Fruit fly (Drosophila melanogaster) whole organism, embryonic: ENCODE measurements around the gene v.

Source experiments
- Atf6 ChIP-seq: fragments of 200-800 bp; sonication (Bioruptor generic); IDR thresholded peaks from 2 replicates; pipeline ENCODE4 v1.3.6; 2022; ENCODE audit warnings: missing biosample characterization, missing genetic modification characterization
- B-H2 ChIP-seq: fragments of 200-800 bp; sonication (Bioruptor generic); optimal IDR thresholded peaks from 2 replicates; lab custom pipeline; 2018; ENCODE audit warnings: missing biosample characterization, mild to moderate bottlenecking, missing genetic modification characterization
- Bdp1 ChIP-seq: fragments of 200-800 bp; sonication (Bioruptor generic); optimal IDR thresholded peaks from 3 replicates; lab custom pipeline; 2016; ENCODE audit warnings: missing biosample characterization, missing genetic modification characterization
- CG12071 ChIP-seq: fragments of 200-800 bp; sonication (Bioruptor generic); optimal IDR thresholded peaks from 3 replicates; lab custom pipeline; 2018; ENCODE audit warnings: missing biosample characterization, mild to moderate bottlenecking, missing genetic modification characterization
- CG12155 ChIP-seq: fragments of 200-800 bp; sonication (Bioruptor generic); optimal IDR thresholded peaks from 3 replicates; lab custom pipeline; 2016; ENCODE audit warnings: missing biosample characterization, missing genetic modification characterization
- CG13287 ChIP-seq: fragments of 200-800 bp; sonication (Bioruptor generic); IDR thresholded peaks from 2 replicates; pipeline ENCODE4 v1.3.6; 2022; ENCODE audit warnings: missing biosample characterization, missing genetic modification characterization; ENCODE audit not compliant: partially characterized antibody
- CG13296 ChIP-seq: fragments of 200-800 bp; sonication (Bioruptor generic); optimal IDR thresholded peaks from 3 replicates; lab custom pipeline; 2018; ENCODE audit warnings: missing biosample characterization, mild to moderate bottlenecking, missing genetic modification characterization
- CG13424 ChIP-seq: fragments of 200-800 bp; sonication (Bioruptor generic); optimal IDR thresholded peaks from 2 replicates; lab custom pipeline; 2019; ENCODE audit warnings: missing biosample characterization, mild to moderate bottlenecking, missing genetic modification characterization, moderate library complexity
- CG15011 ChIP-seq: fragments of 200-800 bp; sonication (Bioruptor generic); optimal IDR thresholded peaks from 3 replicates; lab custom pipeline; 2018; ENCODE audit warnings: missing biosample characterization, mild to moderate bottlenecking, missing genetic modification characterization
- CG15696 ChIP-seq: fragments of 200-800 bp; sonication (Bioruptor generic); optimal IDR thresholded peaks from 2 replicates; lab custom pipeline; 2019; ENCODE audit warnings: missing biosample characterization, mild to moderate bottlenecking, missing genetic modification characterization, moderate library complexity
- CG2202 ChIP-seq: fragments of 200-800 bp; sonication (Bioruptor generic); optimal IDR thresholded peaks from 2 replicates; lab custom pipeline; 2018; ENCODE audit warnings: missing biosample characterization, mild to moderate bottlenecking, missing genetic modification characterization
- CG32772 ChIP-seq: fragments of 200-800 bp; sonication (Bioruptor generic); IDR thresholded peaks from 2 replicates; pipeline ENCODE4 v1.3.6; 2022; ENCODE audit warnings: missing biosample characterization, missing genetic modification characterization
- CG33213 ChIP-seq: fragments of 200-800 bp; sonication (Bioruptor generic); optimal IDR thresholded peaks from 3 replicates; lab custom pipeline; 2016; ENCODE audit warnings: missing biosample characterization, missing genetic modification characterization
- CG42726 ChIP-seq: fragments of 200-800 bp; sonication (Bioruptor generic); IDR thresholded peaks from 2 replicates; pipeline ENCODE4 v1.3.6; 2022; ENCODE audit warnings: missing biosample characterization, missing genetic modification characterization; ENCODE audit not compliant: partially characterized antibody
- CG4820 ChIP-seq: fragments of 200-800 bp; sonication (Bioruptor generic); optimal IDR thresholded peaks from 3 replicates; lab custom pipeline; 2016; ENCODE audit warnings: missing biosample characterization, missing genetic modification characterization
- CG6175 ChIP-seq: fragments of 200-800 bp; sonication (Bioruptor generic); IDR thresholded peaks from 3 replicates; pipeline ENCODE4 v1.3.6; 2022; ENCODE audit warnings: missing biosample characterization, missing genetic modification characterization
- CG6813 ChIP-seq: fragments of 200-800 bp; sonication (Bioruptor generic); optimal IDR thresholded peaks from 2 replicates; lab custom pipeline; 2017; ENCODE audit warnings: missing biosample characterization, missing genetic modification characterization, mild to moderate bottlenecking, moderate library complexity, missing genetic modification reagents
- CG7839 ChIP-seq: fragments of 200-800 bp; sonication (Bioruptor generic); optimal IDR thresholded peaks from 3 replicates; lab custom pipeline; 2018; ENCODE audit warnings: missing biosample characterization, mild to moderate bottlenecking, missing genetic modification characterization, moderate library complexity
- CG8089 ChIP-seq: fragments of 200-800 bp; sonication (Bioruptor generic); optimal IDR thresholded peaks from 3 replicates; lab custom pipeline; 2016; ENCODE audit warnings: missing biosample characterization, missing genetic modification characterization
- CG8924 ChIP-seq: fragments of 200-800 bp; optimal IDR thresholded peaks from 3 replicates; lab custom pipeline; 2019; ENCODE audit warnings: missing biosample characterization, mild to moderate bottlenecking, missing genetic modification characterization, moderate library complexity
- CG9215 ChIP-seq: fragments of 200-800 bp; sonication (Bioruptor generic); IDR thresholded peaks from 2 replicates; pipeline ENCODE4 v1.3.6; 2022; ENCODE audit warnings: missing biosample characterization, missing genetic modification characterization
- CG9817 ChIP-seq: fragments of 200-800 bp; sonication (Bioruptor generic); optimal IDR thresholded peaks from 2 replicates; lab custom pipeline; 2018; ENCODE audit warnings: missing biosample characterization, mild to moderate bottlenecking, missing genetic modification characterization, moderate library complexity
- CG9932 ChIP-seq: fragments of 200-800 bp; sonication (Bioruptor generic); IDR thresholded peaks from 2 replicates; pipeline ENCODE4 v1.3.6; 2022; ENCODE audit warnings: missing biosample characterization, missing genetic modification characterization
- D ChIP-seq, 2 experiments: fragments of 200-800 bp in 1 of 2; fragments of >200 bp in 1 of 2; sonication (Bioruptor generic) in 1 of 2; optimal IDR thresholded peaks; 2 replicates in 1 of 2; 3 replicates in 1 of 2; lab custom pipeline; 2017; ENCODE audit warnings: mild to moderate bottlenecking in 1 of 2, missing biosample characterization in 1 of 2, missing genetic modification characterization in 1 of 2, missing genetic modification reagents in 1 of 2
- Drgx ChIP-seq: fragments of 200-800 bp; sonication (Bioruptor generic); IDR thresholded peaks from 2 replicates; pipeline ENCODE4 v1.3.6; 2022; ENCODE audit warnings: missing biosample characterization, missing genetic modification characterization
- Ets65A ChIP-seq: fragments of 200-800 bp; sonication (Bioruptor generic); peaks from one replicate; lab custom pipeline; 2016; ENCODE audit warnings: missing biosample characterization, missing genetic modification characterization
- Fer3 ChIP-seq: fragments of 200-800 bp; sonication (Bioruptor generic); optimal IDR thresholded peaks from 2 replicates; lab custom pipeline; 2018; ENCODE audit warnings: missing biosample characterization, mild to moderate bottlenecking, missing genetic modification characterization, moderate library complexity
- HmgD ChIP-seq: fragments of 200-800 bp; sonication (Bioruptor generic); optimal IDR thresholded peaks from 3 replicates; lab custom pipeline; 2016; ENCODE audit warnings: missing biosample characterization, missing genetic modification characterization
- NFAT ChIP-seq: fragments of 200-800 bp; sonication (Bioruptor generic); IDR thresholded peaks from 2 replicates; pipeline ENCODE4 v1.3.6; 2022; ENCODE audit warnings: missing biosample characterization, missing genetic modification characterization
- Neu2 ChIP-seq: fragments of 200-800 bp; sonication (Bioruptor generic); optimal IDR thresholded peaks from 3 replicates; lab custom pipeline; 2016; ENCODE audit warnings: missing biosample characterization, missing genetic modification characterization, borderline replicate concordance
- Oli ChIP-seq: fragments of 200-800 bp; sonication (Bioruptor generic); optimal IDR thresholded peaks from 2 replicates; lab custom pipeline; 2018; ENCODE audit warnings: missing biosample characterization, mild to moderate bottlenecking, missing genetic modification characterization, moderate library complexity
- Optix ChIP-seq: fragments of 200-800 bp; sonication (Bioruptor generic); IDR thresholded peaks from 3 replicates; pipeline ENCODE4 v1.3.6; 2022; ENCODE audit warnings: missing biosample characterization, missing genetic modification characterization
- Six4 ChIP-seq: fragments of 200-800 bp; sonication (Bioruptor generic); optimal IDR thresholded peaks from 2 replicates; lab custom pipeline; 2016; ENCODE audit warnings: missing biosample characterization, missing genetic modification characterization
- ase ChIP-seq: fragments of 200-800 bp; sonication (Bioruptor generic); IDR thresholded peaks from 3 replicates; pipeline ENCODE4 v1.3.6; 2022; ENCODE audit warnings: missing biosample characterization, missing genetic modification characterization
- az2 ChIP-seq: fragments of 200-800 bp; sonication (Bioruptor generic); optimal IDR thresholded peaks from 3 replicates; lab custom pipeline; 2016; ENCODE audit warnings: missing biosample characterization, missing genetic modification characterization
- danr ChIP-seq: fragments of 200-800 bp; sonication (Bioruptor generic); IDR thresholded peaks from 2 replicates; pipeline ENCODE4 v1.3.6; 2022; ENCODE audit warnings: missing biosample characterization, missing genetic modification characterization
- fd64A ChIP-seq: fragments of 200-800 bp; sonication (Bioruptor generic); optimal IDR thresholded peaks from 3 replicates; lab custom pipeline; 2018; ENCODE audit warnings: missing biosample characterization, mild to moderate bottlenecking, missing genetic modification characterization
- gcm ChIP-seq: fragments of 200-800 bp; sonication (Bioruptor generic); optimal IDR thresholded peaks from 2 replicates; lab custom pipeline; 2019; ENCODE audit warnings: missing biosample characterization, mild to moderate bottlenecking, missing genetic modification characterization, moderate library complexity
- gro ChIP-seq: fragments of 200-800 bp; sonication (Bioruptor generic); optimal IDR thresholded peaks from 2 replicates; lab custom pipeline; 2016; ENCODE audit warnings: missing biosample characterization, missing genetic modification characterization
- klu ChIP-seq: fragments of 200-800 bp; sonication (Bioruptor generic); IDR thresholded peaks from 2 replicates; pipeline ENCODE4 v1.3.6; 2022; ENCODE audit warnings: missing biosample characterization, missing genetic modification characterization
- knrl ChIP-seq: fragments of 200-800 bp; sonication (Bioruptor generic); IDR thresholded peaks from 3 replicates; pipeline ENCODE4 v1.3.6; 2022; ENCODE audit warnings: missing biosample characterization, missing genetic modification characterization; ENCODE audit not compliant: partially characterized antibody
- psq ChIP-seq: fragments of 200-800 bp; sonication (Bioruptor generic); optimal IDR thresholded peaks from 2 replicates; lab custom pipeline; 2017; ENCODE audit warnings: missing biosample characterization, missing genetic modification characterization
- pum ChIP-seq: fragments of 200-800 bp; sonication (Bioruptor generic); optimal IDR thresholded peaks from 2 replicates; lab custom pipeline; 2016; ENCODE audit warnings: missing biosample characterization, missing genetic modification characterization
- sd ChIP-seq: fragments of 200-800 bp; sonication (Bioruptor generic); optimal IDR thresholded peaks from 3 replicates; lab custom pipeline; 2018; ENCODE audit warnings: missing biosample characterization, mild to moderate bottlenecking, missing genetic modification characterization, moderate library complexity
- sens ChIP-seq: fragments of 200-800 bp; sonication (Bioruptor generic); peaks from one replicate; lab custom pipeline; 2016; ENCODE audit warnings: missing biosample characterization, missing genetic modification characterization
- shn ChIP-seq: fragments of 200-800 bp; sonication (Bioruptor generic); optimal IDR thresholded peaks from 3 replicates; lab custom pipeline; 2016; ENCODE audit warnings: missing biosample characterization, missing genetic modification characterization
- sr ChIP-seq: fragments of 200-800 bp; sonication (Bioruptor generic); IDR thresholded peaks from 3 replicates; pipeline ENCODE4 v1.3.6; 2022; ENCODE audit warnings: missing biosample characterization, missing genetic modification characterization
- tgo ChIP-seq: fragments of 200-800 bp; sonication (Bioruptor generic); IDR thresholded peaks from 3 replicates; pipeline ENCODE4 v1.3.6; 2022; ENCODE audit warnings: missing biosample characterization, missing genetic modification characterization
- ttk ChIP-seq: fragments of 200-800 bp; sonication (Bioruptor generic); IDR thresholded peaks from 2 replicates; pipeline ENCODE4 v2.1.2; 2022; ENCODE audit warnings: missing biosample characterization, missing genetic modification characterization
- vnd ChIP-seq: fragments of 200-800 bp; sonication (Bioruptor generic); IDR thresholded peaks from 3 replicates; pipeline ENCODE4 v1.3.6; 2022; ENCODE audit warnings: missing biosample characterization, missing genetic modification characterization; ENCODE audit not compliant: partially characterized antibody
- yki ChIP-seq: fragments of >200 bp; optimal IDR thresholded peaks from 3 replicates; lab custom pipeline; 2018

Gene v

dm6 chrX:10936599-10936998 lies 12.8 kb downstream of the v start (continued):
- peak; percentile 78 for TF ChIP-seq pum (GFP tag; lab: Kevin White, UChicago)
- TF ChIP-seq CG8089 (GFP tag; lab: Kevin White, UChicago): peak; percentile 56
- TF ChIP-seq CG7839: peak; percentile 89
- TF ChIP-seq Bdp1: peak; percentile 58
- TF ChIP-seq CG13424 (tag; lab: Kevin White, UChicago): peak; percentile 94
- no peak for TF ChIP-seq vnd (GFP tag; lab: Robert Waterston, UW)
- TF ChIP-seq knrl: no peak
- no peak for TF ChIP-seq CG13287 (GFP tag; lab: Robert Waterston, UW)
- no peak for TF ChIP-seq psq (GFP tag; lab: Kevin White, UChicago)
- no peak for TF ChIP-seq HmgD
- TF ChIP-seq sd (tag; lab: Kevin White, UChicago): peak; percentile 98
- peak; percentile 86 for TF ChIP-seq CG9817 (tag; lab: Kevin White, UChicago)
- TF ChIP-seq Oli (tag; lab: Kevin White, UChicago): peak; percentile 88
- peak; percentile 86 for TF ChIP-seq CG6175
- TF ChIP-seq CG12155: peak; percentile 48
- TF ChIP-seq CG8924 (tag; lab: Kevin White, UChicago): peak; percentile 88
- TF ChIP-seq sens: peak; percentile 96
- TF ChIP-seq D (optimal IDR thresholded peaks at IDR 0.05; lab: Kevin White, UChicago): no peak
- peak; percentile 70 for TF ChIP-seq D (GFP tag; optimal IDR thresholded peaks at IDR 0.05; lab: Kevin White, UChicago)
- peak; percentile 76 for TF ChIP-seq CG4820 (GFP tag; lab: Kevin White, UChicago)
- TF ChIP-seq Fer3 (tag; lab: Kevin White, UChicago): peak; percentile 86
- TF ChIP-seq danr: peak; percentile 57; the same call in 1 of the 2 replicates
- no peak for TF ChIP-seq B-H2
- peak; percentile 72 for TF ChIP-seq CG6813
- TF ChIP-seq NFAT (GFP tag; lab: Robert Waterston, UW): peak; percentile 68; the same call in 1 of the 2 replicates
- peak; percentile 80 for TF ChIP-seq tgo (GFP tag; lab: Robert Waterston, UW)
- TF ChIP-seq klu (GFP tag; lab: Robert Waterston, UW): peak; percentile 45; the same call in 1 of the 2 replicates
- peak; percentile 80 for TF ChIP-seq Atf6 (GFP tag; lab: Robert Waterston, UW)
- peak; percentile 84 for TF ChIP-seq CG32772 (GFP tag; lab: Robert Waterston, UW)
- peak; percentile 81 for TF ChIP-seq gcm (GFP tag; lab: Kevin White, UChicago)
- TF ChIP-seq CG15696 (tag; lab: Kevin White, UChicago): peak; percentile 44
- TF ChIP-seq CG12071 (GFP tag; lab: Kevin White, UChicago): peak; percentile 82
- peak; percentile 54 for TF ChIP-seq CG15011 (GFP tag; lab: Kevin White, UChicago)
- peak; percentile 84 for TF ChIP-seq CG9932 (GFP tag; lab: Robert Waterston, UW)
- TF ChIP-seq ttk (GFP tag; lab: Robert Waterston, UW): peak; percentile 89
- TF ChIP-seq Six4 (GFP tag; lab: Kevin White, UChicago): peak; percentile 79
- peak; percentile 58; the same call in 1 of the 3 replicates for TF ChIP-seq sr (GFP tag; lab: Robert Waterston, UW)
- TF ChIP-seq yki (lab: Kevin White, UChicago): no peak
- peak; percentile 62 for TF ChIP-seq shn (GFP tag; lab: Kevin White, UChicago)
- TF ChIP-seq fd64A: peak; percentile 48
- no peak for TF ChIP-seq Neu2 (GFP tag; lab: Kevin White, UChicago)
- TF ChIP-seq Ets65A: peak; percentile 93
- peak; percentile 79 for TF ChIP-seq az2 (GFP tag; lab: Kevin White, UChicago)
- TF ChIP-seq Optix (GFP tag; lab: Robert Waterston, UW): peak; percentile 51; the same call in 1 of the 3 replicates
- TF ChIP-seq CG13296 (GFP tag; lab: Kevin White, UChicago): peak; percentile 88
- no peak for TF ChIP-seq CG42726 (GFP tag; lab: Robert Waterston, UW)
- no peak for TF ChIP-seq gro (GFP tag; lab: Kevin White, UChicago)
- peak; percentile 4 for TF ChIP-seq CG2202 (tag; lab: Kevin White, UChicago)
- peak; percentile 73; the same call in 2 of the 3 replicates for TF ChIP-seq ase (GFP tag; lab: Robert Waterston, UW)
- peak; percentile 51 for TF ChIP-seq CG9215 (GFP tag; lab: Robert Waterston, UW)
- TF ChIP-seq CG33213 (GFP tag; lab: Kevin White, UChicago): peak; percentile 74
- peak; percentile 90 for TF ChIP-seq Drgx (GFP tag; lab: Robert Waterston, UW)
